Worm (Caenorhabditis elegans): ENCODE results near the gene mut-15.

The mut-15 gene

DNA sequence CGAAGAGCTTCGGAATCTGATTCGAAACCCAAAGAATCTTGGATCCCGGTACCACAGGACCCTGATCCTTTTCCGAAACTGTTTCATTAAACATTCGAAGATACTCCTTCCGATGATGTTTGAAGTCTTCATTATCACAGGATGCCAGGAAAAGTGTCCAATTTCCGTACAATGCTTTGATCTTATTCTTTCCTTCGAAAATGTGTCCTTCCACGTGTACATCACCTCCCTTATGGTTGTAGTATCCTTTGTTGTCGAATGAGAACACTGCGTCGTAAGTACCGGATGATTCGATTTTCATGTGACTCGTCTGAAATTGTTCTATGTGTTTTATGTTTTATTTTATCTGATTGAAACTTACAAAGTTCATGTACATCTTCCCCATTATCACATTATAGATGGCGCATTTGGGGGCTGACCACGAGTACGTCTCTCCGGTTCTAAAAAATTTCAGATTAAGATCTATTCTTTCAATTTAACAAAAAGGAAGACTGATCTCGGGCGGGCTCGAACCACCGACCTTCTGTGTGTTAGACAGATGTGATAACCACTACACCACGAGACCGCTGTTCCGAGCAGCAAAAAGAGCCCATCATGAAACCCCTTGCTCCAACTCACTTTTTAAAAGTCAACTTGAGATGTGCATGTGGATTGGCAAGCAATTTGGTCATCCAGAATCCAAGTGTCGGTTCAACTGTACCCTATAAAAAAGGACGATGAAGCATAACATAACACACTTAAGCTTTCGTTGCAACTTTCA lies 10.4 kb downstream of the mut-15 start:
- TF ChIP-seq lin-35 (GFP tag; optimal IDR thresholded peaks at IDR 0.05) (peak in 1 of 2 experiments; percentile 18), dpl-1 (GFP tag; optimal IDR thresholded peaks at IDR 0.05) (no peak), efl-1 (optimal IDR thresholded peaks at IDR 0.05) (peak in 1 of 2 experiments; percentile 15), efl-1 (GFP tag; optimal IDR thresholded peaks at IDR 0.05 in 1 of 2) (peak in 1 of 2 experiments; percentile 84), isw-1 (GFP tag; IDR thresholded peaks at IDR 0.05) (no peak), blmp-1 (tag; optimal IDR thresholded peaks at IDR 0.05) (no peak), nhr-11 (tag; optimal IDR thresholded peaks at IDR 0.05) (no peak), lin-14 (GFP tag; optimal IDR thresholded peaks at IDR 0.05) (peak; percentile 20), nhr-85 (tag) (peak; percentile 67), snu-23 (GFP tag; optimal IDR thresholded peaks at IDR 0.05) (peak; percentile 29), nhr-76 (tag; optimal IDR thresholded peaks at IDR 0.05) (no peak), mab-9 (GFP tag; IDR thresholded peaks at IDR 0.05) (no peak), rnt-1 (tag; optimal IDR thresholded peaks at IDR 0.05) (peak; percentile 70), dsc-1 (tag; optimal IDR thresholded peaks at IDR 0.05) (peak; percentile 24), nhr-71 (tag; optimal IDR thresholded peaks at IDR 0.05) (peak; percentile 36), unc-98 (GFP tag; IDR thresholded peaks at IDR 0.05) (no peak), nhr-47 (tag; optimal IDR thresholded peaks at IDR 0.05) (peak; percentile 12)

ce11 chrV:15013328-15013727 lies 11.0 kb downstream of the mut-15 start:
- TF ChIP-seq grh-1 (GFP tag; IDR thresholded peaks at IDR 0.05), result no peak
- no peak for TF ChIP-seq ceh-88 (GFP tag; IDR thresholded peaks at IDR 0.05)
- TF ChIP-seq nhr-237 (tag; optimal IDR thresholded peaks at IDR 0.05), result no peak
- TF ChIP-seq nhr-90 (tag; optimal IDR thresholded peaks at IDR 0.05; ENCODE audit: poor library complexity), result no peak
- no peak for TF ChIP-seq ceh-90 (tag; optimal IDR thresholded peaks at IDR 0.05)
- no peak for TF ChIP-seq dpl-1 (GFP tag; optimal IDR thresholded peaks at IDR 0.05)
- no peak for TF ChIP-seq nhr-12 (tag; optimal IDR thresholded peaks at IDR 0.05)
- TF ChIP-seq egl-13 (tag; optimal IDR thresholded peaks at IDR 0.05), result no peak
- TF ChIP-seq unc-98 (GFP tag; IDR thresholded peaks at IDR 0.05), result no peak
- no peak for TF ChIP-seq lin-15B (tag; optimal IDR thresholded peaks at IDR 0.05)
- no peak for TF ChIP-seq unc-86 (tag; optimal IDR thresholded peaks at IDR 0.05)
- no peak for TF ChIP-seq nhr-77 (tag; optimal IDR thresholded peaks at IDR 0.05)
- TF ChIP-seq elt-2 (tag; optimal IDR thresholded peaks at IDR 0.05), result no peak
- TF ChIP-seq egl-27 (tag; optimal IDR thresholded peaks at IDR 0.05), result no peak
- no peak for TF ChIP-seq ets-5 (GFP tag; IDR thresholded peaks at IDR 0.05)
- TF ChIP-seq pqm-1 (tag; optimal IDR thresholded peaks at IDR 0.05), result no peak
- TF ChIP-seq nhr-84 (tag; optimal IDR thresholded peaks at IDR 0.05), result no peak
- TF ChIP-seq fkh-4 (tag; optimal IDR thresholded peaks at IDR 0.05; ENCODE audit: borderline replicate concordance), result no peak
- TF ChIP-seq lin-13 (GFP tag; optimal IDR thresholded peaks at IDR 0.05), result no peak
- TF ChIP-seq xbp-1 (tag; optimal IDR thresholded peaks at IDR 0.05), result no peak

- TF ChIP-seq blmp-1 (tag; optimal IDR thresholded peaks at IDR 0.05), result no peak
- TF ChIP-seq fkh-10 (GFP tag; optimal IDR thresholded peaks at IDR 0.05), result no peak
- TF ChIP-seq C16A3.4 (tag; optimal IDR thresholded peaks at IDR 0.05), result no peak
- no peak for TF ChIP-seq mep-1 (tag; optimal IDR thresholded peaks at IDR 0.05)
- no peak for TF ChIP-seq aly-2 (tag; optimal IDR thresholded peaks at IDR 0.05)
- no peak for TF ChIP-seq pag-3 (tag; optimal IDR thresholded peaks at IDR 0.05; ENCODE audit: borderline replicate concordance, insufficient read depth)
- TF ChIP-seq lin-35 (GFP tag; optimal IDR thresholded peaks at IDR 0.05), result no peak
- TF ChIP-seq lin-13 (GFP tag; optimal IDR thresholded peaks at IDR 0.05), result no peak
- no peak for TF ChIP-seq swsn-7 (tag; optimal IDR thresholded peaks at IDR 0.05)
- TF ChIP-seq ceh-63 (GFP tag; optimal IDR thresholded peaks at IDR 0.05), result no peak
Observed at ce11 chrV:15014164-15014563, 11.8 kb downstream of the mut-15 start, which contains the start of gene obr-2. obr-2 (minus strand) TSS chrV:15014264.
